Worm (Caenorhabditis elegans): ENCODE data around the gene F33G12.7.

DNA sequence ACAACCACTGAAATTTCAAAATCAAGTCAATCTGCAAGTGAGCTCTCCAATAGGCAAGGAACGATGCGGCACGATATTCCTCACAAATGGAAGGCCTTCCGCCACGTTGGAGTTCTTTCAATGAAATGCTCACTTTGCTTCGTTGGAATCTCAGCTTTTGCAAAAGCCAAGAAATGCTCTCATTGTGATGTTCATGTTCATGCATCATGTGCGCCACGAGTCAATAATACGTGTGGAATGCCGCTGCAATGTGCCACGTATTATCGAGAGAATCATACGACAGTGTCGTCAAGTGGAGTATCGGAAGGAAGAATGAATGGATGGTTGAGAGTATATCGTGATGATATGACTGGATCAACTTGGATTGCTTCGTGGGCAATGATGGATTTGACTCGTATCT is 38.6 kb downstream of the F33G12.7 start:
- TF ChIP-seq pqm-1 (tag; optimal IDR thresholded peaks at IDR 0.05) (no peak), sox-4 (tag; optimal IDR thresholded peaks at IDR 0.05) (no peak), ceh-2 (tag; optimal IDR thresholded peaks at IDR 0.05) (no peak), ama-1 (optimal IDR thresholded peaks at IDR 0.05) (no peak), ets-4 (tag; optimal IDR thresholded peaks at IDR 0.05) (no peak)
